Worm (Caenorhabditis elegans): ENCODE results near the gene F46G10.1.

- TF ChIP-seq ztf-4 (tag; optimal IDR thresholded peaks at IDR 0.05): no peak
- TF ChIP-seq fkh-10 (GFP tag; optimal IDR thresholded peaks at IDR 0.05): no peak
- TF ChIP-seq nhr-77 (tag; optimal IDR thresholded peaks at IDR 0.05): no peak
- TF ChIP-seq nhr-11 (tag; optimal IDR thresholded peaks at IDR 0.05): peak; percentile 85
These were observed 43.3 kb upstream of the F46G10.1 start for ce11 chrX:13354672-13355407.

All from whole organism, L3 larva.